ENCODE assay signal across 2 fruit fly cellular contexts in the genomic region with DNA sequence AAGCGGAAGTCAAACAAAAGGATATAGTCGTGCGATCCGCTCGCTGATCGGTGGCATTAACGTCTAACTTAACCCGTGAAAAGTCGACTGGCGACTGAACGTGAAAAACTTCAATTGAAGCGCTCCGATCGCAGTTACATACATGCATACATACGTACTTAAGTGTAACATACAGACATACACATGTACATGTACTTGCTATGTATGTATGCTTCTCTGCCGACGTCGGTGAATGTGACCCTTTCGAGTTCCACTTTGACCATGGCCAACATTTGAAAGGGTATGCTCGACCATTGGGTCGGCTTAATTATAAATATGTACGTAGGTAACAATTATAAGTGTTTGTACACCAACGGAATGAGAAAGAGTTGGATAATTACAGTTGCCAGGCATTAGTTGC.
TF ChIP-seq lines count a peak whose summit lies in the region.

A gene (minus strand): TSS at position 101 of the 400 bp plus-strand sequence.

TF ChIP-seq in whole organism, embryonic, 481 proteins besides CTCF, POLR2A, EP300 and RAD21 (continued from another document):
- TF ChIP-seq CHES-1-like (GFP tag; optimal IDR thresholded peaks at IDR 0.05; lab: Kevin White, UChicago) (no peak), Myb (GFP tag; optimal IDR thresholded peaks at IDR 0.05; lab: Kevin White, UChicago) (no peak), row (GFP tag; IDR thresholded peaks at IDR 0.05; lab: Robert Waterston, UW) (0 out of 3 replicates have a peak, but pooled peaks have one; percentile 20), NFAT (GFP tag; IDR thresholded peaks at IDR 0.05; lab: Robert Waterston, UW) (no peak), CG8924 (tag; optimal IDR thresholded peaks at IDR 0.05; lab: Kevin White, UChicago) (no peak), cg (GFP tag; optimal IDR thresholded peaks at IDR 0.05; lab: Kevin White, UChicago) (peak; percentile 43)

TF ChIP-seq in whole organism, prepupa, 60 proteins besides CTCF, POLR2A, EP300 and RAD21 (continued from another document):
- TF ChIP-seq Ets21C (GFP tag; optimal IDR thresholded peaks at IDR 0.05; lab: Kevin White, UChicago), result no peak
- peak; percentile 7 for TF ChIP-seq Sox14 (GFP tag; optimal IDR thresholded peaks at IDR 0.05; lab: Kevin White, UChicago)
- TF ChIP-seq CG11294 (GFP tag; IDR thresholded peaks at IDR 0.05; lab: Robert Waterston, UW), result no peak
- TF ChIP-seq CG6854 (GFP tag; optimal IDR thresholded peaks at IDR 0.05; lab: Kevin White, UChicago), result no peak
- TF ChIP-seq vri (GFP tag; optimal IDR thresholded peaks at IDR 0.05; lab: Kevin White, UChicago), result no peak
- no peak for TF ChIP-seq CG15336 (GFP tag; IDR thresholded peaks at IDR 0.05; lab: Robert Waterston, UW)
- no peak for TF ChIP-seq CG8119 (GFP tag; IDR thresholded peaks at IDR 0.05; lab: Robert Waterston, UW)
- TF ChIP-seq CG10669 (GFP tag; optimal IDR thresholded peaks at IDR 0.05; lab: Kevin White, UChicago), result no peak
- TF ChIP-seq CG4318 (GFP tag; optimal IDR thresholded peaks at IDR 0.05; lab: Kevin White, UChicago), result no peak
- TF ChIP-seq eg (GFP tag; IDR thresholded peaks at IDR 0.05; lab: Robert Waterston, UW), result no peak
- no peak for TF ChIP-seq CG7368 (GFP tag; optimal IDR thresholded peaks at IDR 0.05; lab: Kevin White, UChicago)
- TF ChIP-seq net (GFP tag; optimal IDR thresholded peaks at IDR 0.05; lab: Kevin White, UChicago), result peak; percentile 9
- no peak for TF ChIP-seq CG6163 (GFP tag; IDR thresholded peaks at IDR 0.05; lab: Robert Waterston, UW)
- no peak for TF ChIP-seq Hr38 (GFP tag; optimal IDR thresholded peaks at IDR 0.05; lab: Kevin White, UChicago)
- TF ChIP-seq Eip75B (GFP tag; optimal IDR thresholded peaks at IDR 0.05; lab: Kevin White, UChicago), result no peak
- peak; percentile 9 for TF ChIP-seq CG31627 (GFP tag; optimal IDR thresholded peaks at IDR 0.05; lab: Kevin White, UChicago)
- TF ChIP-seq Hr39 (GFP tag; optimal IDR thresholded peaks at IDR 0.05; lab: Kevin White, UChicago), result peak; percentile 26
- TF ChIP-seq Ets96B (tag; optimal IDR thresholded peaks at IDR 0.05; lab: Kevin White, UChicago), result no peak
